Fruit fly (Drosophila melanogaster): ENCODE data around the gene cona.

cona gene

dm6 chr3R:18402549-18403429 lies 17.2 kb downstream of the cona start, which contains the start of the genes Wdr37 and koko:
Gene Wdr37 (minus strand): TSS chr3R:18402716.
Gene koko (plus strand): TSS chr3R:18403026.
- TF ChIP-seq cyc (GFP tag; optimal IDR thresholded peaks at IDR 0.05) (peak; percentile 94), Gug (GFP tag; IDR thresholded peaks at IDR 0.05) (peak; percentile 98), CG10631 (GFP tag; optimal IDR thresholded peaks at IDR 0.05) (peak; percentile 98), CG34406 (GFP tag; optimal IDR thresholded peaks at IDR 0.05) (peak; percentile 97), Met (GFP tag; optimal IDR thresholded peaks at IDR 0.05) (peak; percentile 90), net (GFP tag; optimal IDR thresholded peaks at IDR 0.05) (peak; percentile 93), fd85E (GFP tag; optimal IDR thresholded peaks at IDR 0.05) (peak; percentile 78), CG6854 (GFP tag; optimal IDR thresholded peaks at IDR 0.05) (peak; percentile 65), pdm3 (GFP tag; optimal IDR thresholded peaks at IDR 0.05) (peak; percentile 91), Hr38 (GFP tag; optimal IDR thresholded peaks at IDR 0.05) (no peak), vri (GFP tag; optimal IDR thresholded peaks at IDR 0.05) (peak; percentile 86), Ets21C (GFP tag; optimal IDR thresholded peaks at IDR 0.05) (peak; percentile 82), CG7368 (GFP tag; optimal IDR thresholded peaks at IDR 0.05) (peak; percentile 86), CG11902 (GFP tag; optimal IDR thresholded peaks at IDR 0.05) (peak; percentile 90), esn (GFP tag; optimal IDR thresholded peaks at IDR 0.05) (peak; percentile 96), achi (GFP tag; optimal IDR thresholded peaks at IDR 0.05) (peak; percentile 95), salr (GFP tag; optimal IDR thresholded peaks at IDR 0.05) (peak; percentile 43 to 96), CG6792 (GFP tag; optimal IDR thresholded peaks at IDR 0.05) (peak; percentile 94), dsx (GFP tag; optimal IDR thresholded peaks at IDR 0.05; ENCODE audit: poor library complexity, severe bottlenecking) (peak; percentile 94), CG6276 (GFP tag; optimal IDR thresholded peaks at IDR 0.05) (peak; percentile 85), Eip75B (GFP tag; optimal IDR thresholded peaks at IDR 0.05) (peak; percentile 92), CG11294 (GFP tag; IDR thresholded peaks at IDR 0.05) (peak; percentile 96), Blimp-1 (GFP tag; optimal IDR thresholded peaks at IDR 0.05) (peak; percentile 83), CG6808 (GFP tag; optimal IDR thresholded peaks at IDR 0.05) (peak; percentile 72), CG10669 (GFP tag; optimal IDR thresholded peaks at IDR 0.05) (peak; percentile 93), Eip78C (GFP tag) (peak; percentile 98), dac (GFP tag; optimal IDR thresholded peaks at IDR 0.05) (peak; percentile 78), Hr39 (GFP tag; optimal IDR thresholded peaks at IDR 0.05) (peak; percentile 82), lz (GFP tag; optimal IDR thresholded peaks at IDR 0.05) (peak; percentile 89), topi (GFP tag; optimal IDR thresholded peaks at IDR 0.05) (peak; percentile 89), eg (GFP tag; IDR thresholded peaks at IDR 0.05) (peak; percentile 98), CG9139 (GFP tag; optimal IDR thresholded peaks at IDR 0.05) (peak; percentile 89), CG8632 (GFP tag; optimal IDR thresholded peaks at IDR 0.05) (peak; percentile 96), CG3032 (tag; optimal IDR thresholded peaks at IDR 0.05) (peak; percentile 98), CG1621 (tag; optimal IDR thresholded peaks at IDR 0.05) (peak; percentile 82), Sox15 (GFP tag; optimal IDR thresholded peaks at IDR 0.05) (peak; percentile 90), Eip93F (GFP tag; optimal IDR thresholded peaks at IDR 0.05) (peak; percentile 86), Lpt (GFP tag; optimal IDR thresholded peaks at IDR 0.05) (peak; percentile 96), svp (GFP tag) (peak; percentile 96), CG3919 (GFP tag; optimal IDR thresholded peaks at IDR 0.05) (peak; percentile 95), CG6163 (GFP tag; IDR thresholded peaks at IDR 0.05) (peak; percentile 96), CG4318 (GFP tag; optimal IDR thresholded peaks at IDR 0.05) (peak; percentile 86), CG11762 (GFP tag; optimal IDR thresholded peaks at IDR 0.05; ENCODE audit: insufficient read depth) (peak; percentile 95), CG8319 (GFP tag; optimal IDR thresholded peaks at IDR 0.05) (peak; percentile 93), Hr4 (GFP tag; optimal IDR thresholded peaks at IDR 0.05) (peak; percentile 92), CG31627 (GFP tag; optimal IDR thresholded peaks at IDR 0.05) (peak; percentile 89), Sox102F (GFP tag; optimal IDR thresholded peaks at IDR 0.05) (peak; percentile 89), Smox (GFP tag; optimal IDR thresholded peaks at IDR 0.05) (peak; percentile 93), CG8119 (GFP tag; IDR thresholded peaks at IDR 0.05) (peak; percentile 98), Ets96B (tag; optimal IDR thresholded peaks at IDR 0.05) (peak; percentile 98)

All from whole organism, prepupa.